Worm (Caenorhabditis elegans): ENCODE measurements around the gene ugt-1.

Gene ugt-1

DNA sequence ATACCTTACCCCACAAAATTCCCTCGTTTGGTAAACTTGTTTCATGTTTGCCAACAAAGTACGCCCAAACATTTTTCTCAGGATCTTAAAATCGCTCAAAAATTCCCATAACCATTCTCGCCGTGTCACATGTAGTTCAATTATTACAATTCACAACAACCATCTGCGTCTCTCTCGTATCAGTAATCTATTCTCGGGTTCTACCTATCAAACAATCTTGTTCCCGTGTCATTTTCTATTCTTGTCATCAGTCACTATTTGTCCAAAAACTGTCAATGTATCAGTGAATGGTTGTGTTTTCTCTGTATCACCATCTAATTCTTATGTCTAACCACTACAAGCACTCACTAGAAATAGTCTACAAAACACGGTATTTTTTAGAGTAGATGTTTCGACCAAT is 24.3 kb upstream of the ugt-1 start (continued):
- TF ChIP-seq nhr-25 (tag; optimal IDR thresholded peaks at IDR 0.05; ENCODE audit: borderline replicate concordance, insufficient read depth) (no peak), dpl-1 (GFP tag; optimal IDR thresholded peaks at IDR 0.05) (no peak), mes-2 (tag; optimal IDR thresholded peaks at IDR 0.05; ENCODE audit: poor library complexity, severe bottlenecking) (no peak), nhr-77 (tag; optimal IDR thresholded peaks at IDR 0.05) (peak; percentile 65), ZK337.2 (GFP tag; IDR thresholded peaks at IDR 0.05) (no peak), lin-13 (GFP tag; optimal IDR thresholded peaks at IDR 0.05) (no peak), Y5F2A.4 (GFP tag; optimal IDR thresholded peaks at IDR 0.05) (no peak), nhr-42 (GFP tag; IDR thresholded peaks at IDR 0.05) (no peak), ceh-44 (GFP tag; IDR thresholded peaks at IDR 0.05) (no peak), mep-1 (tag; optimal IDR thresholded peaks at IDR 0.05) (peak; percentile 33), hlh-11 (tag; optimal IDR thresholded peaks at IDR 0.05) (peak; percentile 86), zfp-2 (tag; optimal IDR thresholded peaks at IDR 0.05) (no peak), madf-9 (GFP tag; conservative IDR thresholded peaks at IDR 0.05) (no peak), saeg-2 (GFP tag; IDR thresholded peaks at IDR 0.05) (no peak), T26A8.4 (GFP tag; IDR thresholded peaks at IDR 0.05) (no peak), lim-7 (GFP tag; IDR thresholded peaks at IDR 0.05) (no peak), ZK546.5 (tag; optimal IDR thresholded peaks at IDR 0.05) (no peak), zip-2 (tag; optimal IDR thresholded peaks at IDR 0.05) (no peak), madf-5 (GFP tag; IDR thresholded peaks at IDR 0.05) (no peak), ztf-7 (tag; optimal IDR thresholded peaks at IDR 0.05) (no peak), dmd-8 (GFP tag; IDR thresholded peaks at IDR 0.05) (no peak), dmd-9 (GFP tag; IDR thresholded peaks at IDR 0.05) (no peak), dmd-6 (GFP tag; IDR thresholded peaks at IDR 0.05) (peak; percentile 95), dve-1 (tag; optimal IDR thresholded peaks at IDR 0.05; ENCODE audit: insufficient read depth) (peak; percentile 89), ctbp-1 (GFP tag; IDR thresholded peaks at IDR 0.05) (no peak), lin-38 (GFP tag; IDR thresholded peaks at IDR 0.05) (no peak), fkh-10 (GFP tag; optimal IDR thresholded peaks at IDR 0.05) (no peak), nhr-28 (tag; optimal IDR thresholded peaks at IDR 0.05) (peak; percentile 100), tra-1 (GFP tag; IDR thresholded peaks at IDR 0.05) (peak; percentile 74; the same call in 1 of the 2 replicates), mxl-2 (GFP tag; conservative IDR thresholded peaks at IDR 0.05) (no peak), spr-1 (tag; optimal IDR thresholded peaks at IDR 0.05) (no peak), T20F7.1 (GFP tag; optimal IDR thresholded peaks at IDR 0.05) (peak; percentile 56), jun-1 (tag; optimal IDR thresholded peaks at IDR 0.05) (no peak), duxl-1 (tag; optimal IDR thresholded peaks at IDR 0.05; ENCODE audit: poor library complexity) (no peak), Y105C5A.15 (GFP tag; IDR thresholded peaks at IDR 0.05) (no peak), nhr-6 (tag; optimal IDR thresholded peaks at IDR 0.05) (peak; percentile 5), hif-1 (tag; optimal IDR thresholded peaks at IDR 0.05) (peak in 1 of 2 experiments; percentile 45), F10B5.3 (tag; optimal IDR thresholded peaks at IDR 0.05) (no peak), mxl-3 (GFP tag; optimal IDR thresholded peaks at IDR 0.05) (peak; percentile 72), nhr-76 (tag; optimal IDR thresholded peaks at IDR 0.05) (no peak), zfp-3 (GFP tag; conservative IDR thresholded peaks at IDR 0.05) (0 out of 2 replicates have a peak, but pooled peaks have one; percentile 29), hlh-30 (tag; optimal IDR thresholded peaks at IDR 0.05; ENCODE audit: insufficient read depth) (peak; percentile 82), F49E8.2 (tag; optimal IDR thresholded peaks at IDR 0.05; ENCODE audit: borderline replicate concordance) (no peak), aly-2 (tag; optimal IDR thresholded peaks at IDR 0.05) (no peak), lin-29 (GFP tag; IDR thresholded peaks at IDR 0.05) (no peak), sdz-12 (GFP tag; optimal IDR thresholded peaks at IDR 0.05) (no peak), nhr-10 (tag; optimal IDR thresholded peaks at IDR 0.05) (peak; percentile 18)
